Worm (Caenorhabditis elegans) whole organism, late embryonic: Measurements from ENCODE around the gene ipmk-1.

Experiments
- F13H6.1 ChIP-seq: sonication (generic microtip); optimal IDR thresholded peaks from 2 replicates; lab custom pipeline; 2016; ENCODE audit warnings: missing genetic modification characterization, missing compliant biosample characterization
- K02D7.2 ChIP-seq: sonication (generic microtip); optimal IDR thresholded peaks from 2 replicates; lab custom pipeline; 2017; ENCODE audit warnings: mild to moderate bottlenecking, missing genetic modification characterization, missing compliant biosample characterization
- T23F11.4 ChIP-seq: fragments of 200-800 bp; sonication (Bioruptor generic); optimal IDR thresholded peaks from 2 replicates; lab custom pipeline; 2018; ENCODE audit warnings: mild to moderate bottlenecking, missing genetic modification characterization, missing compliant biosample characterization
- Y22D7AL.16 ChIP-seq: sonication (generic microtip); optimal IDR thresholded peaks from 2 replicates; lab custom pipeline; 2016; ENCODE audit warnings: missing genetic modification characterization, missing compliant biosample characterization
- ama-1 ChIP-seq: fragments of 150-350 bp; optimal IDR thresholded peaks from 2 replicates; lab custom pipeline; 2014
- ceh-14 ChIP-seq: sonication (generic microtip); optimal IDR thresholded peaks from 2 replicates; lab custom pipeline; 2016; ENCODE audit warnings: missing genotype, missing genetic modification characterization, missing compliant biosample characterization
- ceh-19 ChIP-seq: fragments of 200-800 bp; sonication (Bioruptor generic); optimal IDR thresholded peaks from 2 replicates; lab custom pipeline; 2018; ENCODE audit warnings: mild to moderate bottlenecking, missing genetic modification characterization, missing compliant biosample characterization
- ceh-2 ChIP-seq: sonication (generic microtip); optimal IDR thresholded peaks from 2 replicates; lab custom pipeline; 2016; ENCODE audit warnings: missing genotype, missing genetic modification characterization, missing compliant biosample characterization
- ceh-22 ChIP-seq: sonication (generic microtip); optimal IDR thresholded peaks from 2 replicates; lab custom pipeline; 2017; ENCODE audit warnings: missing biosample characterization, missing genetic modification characterization
- ceh-30 ChIP-seq: fragments of 150-350 bp; optimal IDR thresholded peaks from 2 replicates; lab custom pipeline; 2014; ENCODE audit warnings: missing biosample characterization, missing genetic modification characterization
- ceh-31 ChIP-seq: sonication (generic microtip); optimal IDR thresholded peaks from 2 replicates; lab custom pipeline; 2016; ENCODE audit warnings: missing genetic modification characterization, missing compliant biosample characterization
- ceh-34 ChIP-seq: sonication (generic microtip); optimal IDR thresholded peaks from 2 replicates; lab custom pipeline; 2016; ENCODE audit warnings: mild to moderate bottlenecking, missing genetic modification characterization, missing compliant biosample characterization
- ceh-45 ChIP-seq: fragments of 200-800 bp; sonication (Bioruptor generic); IDR thresholded peaks from 2 replicates; pipeline ENCODE4 v1.3.6; 2022; ENCODE audit warnings: missing genetic modification reagents, missing genetic modification characterization, missing compliant biosample characterization
- ceh-48 ChIP-seq: sonication (generic microtip); optimal IDR thresholded peaks from 2 replicates; lab custom pipeline; 2016; ENCODE audit warnings: missing genetic modification characterization, inconsistent platforms, missing compliant biosample characterization
- ceh-9 ChIP-seq: sonication (generic microtip); optimal IDR thresholded peaks from 2 replicates; lab custom pipeline; 2016; ENCODE audit warnings: mild to moderate bottlenecking, missing genetic modification characterization, inconsistent platforms, missing compliant biosample characterization
- che-1 ChIP-seq: sonication (generic microtip); optimal IDR thresholded peaks from 2 replicates; lab custom pipeline; 2016; ENCODE audit warnings: mild to moderate bottlenecking, missing genetic modification characterization, missing compliant biosample characterization
- elt-2 ChIP-seq: sonication (generic microtip); optimal IDR thresholded peaks from 2 replicates; lab custom pipeline; 2016; ENCODE audit warnings: missing genetic modification reagents, missing genetic modification characterization, missing compliant biosample characterization
- ets-4 ChIP-seq: sonication (generic microtip); optimal IDR thresholded peaks from 2 replicates; lab custom pipeline; 2016; ENCODE audit warnings: missing genetic modification characterization, missing compliant biosample characterization
- fkh-10 ChIP-seq: fragments of 150-350 bp; optimal IDR thresholded peaks from 2 replicates; lab custom pipeline; 2014; ENCODE audit warnings: missing biosample characterization, missing genetic modification reagents, missing genetic modification characterization
- hlh-15 ChIP-seq: sonication (generic microtip); optimal IDR thresholded peaks from 2 replicates; lab custom pipeline; 2016; ENCODE audit warnings: missing genetic modification characterization, missing compliant biosample characterization
- hlh-6 ChIP-seq: sonication (generic microtip); optimal IDR thresholded peaks from 2 replicates; lab custom pipeline; 2016; ENCODE audit warnings: missing genotype, missing genetic modification characterization, missing compliant biosample characterization
- lim-6 ChIP-seq: sonication (generic microtip); optimal IDR thresholded peaks from 2 replicates; lab custom pipeline; 2016; ENCODE audit warnings: missing genetic modification characterization, missing compliant biosample characterization
- lin-11 ChIP-seq: fragments of 200-800 bp; sonication (Bioruptor generic); optimal IDR thresholded peaks from 2 replicates; lab custom pipeline; 2018; ENCODE audit warnings: mild to moderate bottlenecking, missing genetic modification characterization, missing compliant biosample characterization
- madf-2 ChIP-seq: sonication (generic microtip); optimal IDR thresholded peaks from 2 replicates; lab custom pipeline; 2017; ENCODE audit warnings: missing genetic modification characterization, missing compliant biosample characterization
- mec-3 ChIP-seq: sonication (generic microtip); optimal IDR thresholded peaks from 2 replicates; lab custom pipeline; 2016; ENCODE audit warnings: borderline replicate concordance, missing genetic modification characterization, missing compliant biosample characterization
- nfya-1 ChIP-seq: sonication (generic microtip); optimal IDR thresholded peaks from 2 replicates; lab custom pipeline; 2017; ENCODE audit warnings: missing genetic modification characterization, mild to moderate bottlenecking, missing compliant biosample characterization, antibody characterized with exemption, moderate library complexity
- nhr-232 ChIP-seq: sonication (generic microtip); optimal IDR thresholded peaks from 2 replicates; lab custom pipeline; 2016; ENCODE audit warnings: missing genetic modification characterization, missing compliant biosample characterization
- npax-4 ChIP-seq: sonication (generic microtip); optimal IDR thresholded peaks from 2 replicates; lab custom pipeline; 2016; ENCODE audit warnings: missing genetic modification characterization, missing compliant biosample characterization
- odd-2 ChIP-seq: sonication (generic microtip); optimal IDR thresholded peaks from 2 replicates; lab custom pipeline; 2017; ENCODE audit warnings: antibody characterized with exemption, mild to moderate bottlenecking, missing genetic modification characterization, missing compliant biosample characterization
- pag-3 ChIP-seq: sonication (generic microtip); optimal IDR thresholded peaks from 2 replicates; lab custom pipeline; 2016; ENCODE audit warnings: missing compliant biosample characterization, missing genetic modification characterization, borderline replicate concordance
- pha-4 ChIP-seq: fragments of 150-350 bp; optimal IDR thresholded peaks from 2 replicates; lab custom pipeline; 2018; ENCODE audit warnings: missing biosample characterization, missing genetic modification reagents, missing genetic modification characterization
- pros-1 ChIP-seq: fragments of 150-350 bp; optimal IDR thresholded peaks from 2 replicates; lab custom pipeline; 2014; ENCODE audit warnings: missing biosample characterization, missing genetic modification reagents, missing genetic modification characterization
- ref-2 ChIP-seq: sonication (generic microtip); optimal IDR thresholded peaks from 2 replicates; lab custom pipeline; 2016; ENCODE audit warnings: missing genetic modification characterization, missing compliant biosample characterization
- sdc-2 ChIP-seq: sonication (generic microtip); optimal IDR thresholded peaks from 2 replicates; lab custom pipeline; 2016; ENCODE audit warnings: missing genotype, missing genetic modification characterization, missing compliant biosample characterization
- sox-2 ChIP-seq: fragments of 200-800 bp; sonication (Bioruptor generic); IDR thresholded peaks from 2 replicates; pipeline ENCODE4 v1.3.6; 2022; ENCODE audit warnings: missing genetic modification reagents, missing genetic modification characterization, missing compliant biosample characterization
- syd-9 ChIP-seq: sonication (generic microtip); optimal IDR thresholded peaks from 2 replicates; lab custom pipeline; 2016; ENCODE audit warnings: mild to moderate bottlenecking, missing genetic modification characterization, moderate library complexity, missing compliant biosample characterization
- ttx-3 ChIP-seq: sonication (generic microtip); optimal IDR thresholded peaks from 2 replicates; lab custom pipeline; 2016; ENCODE audit warnings: missing genetic modification reagents, missing genetic modification characterization, missing compliant biosample characterization
- unc-3 ChIP-seq, 2 experiments: fragments of 200-800 bp in 1 of 2; sonication (Bioruptor generic) in 1 of 2; sonication (generic microtip) in 1 of 2; conservative IDR thresholded peaks in 1 of 2; optimal IDR thresholded peaks in 1 of 2; 2 replicates each; pipeline versions ENCODE4 v1.3.6 to Lab custom; 2016 to 2022; ENCODE audit warnings: missing compliant biosample characterization in 2 of 2, missing genetic modification characterization in 2 of 2, missing genetic modification reagents in 1 of 2
- zip-5 ChIP-seq: sonication (generic microtip); optimal IDR thresholded peaks from 2 replicates; lab custom pipeline; 2016; ENCODE audit warnings: missing genetic modification characterization, missing compliant biosample characterization

ipmk-1 gene

DNA sequence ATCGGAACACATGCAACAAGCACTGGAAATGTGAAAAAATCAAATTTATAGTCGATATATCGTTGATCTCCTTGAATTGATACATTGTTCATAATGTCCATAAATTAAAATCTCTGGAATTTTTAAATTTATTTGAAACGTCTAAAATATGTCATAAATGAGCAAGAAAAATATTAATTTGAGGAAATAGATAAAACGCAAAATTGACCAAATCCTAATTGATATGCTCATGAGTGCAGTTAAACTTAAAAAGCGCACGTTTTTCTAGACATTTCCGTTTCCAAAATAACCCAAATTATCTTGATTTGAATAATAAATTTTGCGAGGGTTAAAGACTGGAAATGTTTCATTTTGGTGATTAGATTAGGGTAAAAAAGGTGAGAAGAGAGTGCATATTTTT lies 25.4 kb upstream of the ipmk-1 start, which contains the start of gene sru-13:
Gene sru-13, minus strand, starts transcription at position 101 of the 400 bp plus-strand sequence.
- TF ChIP-seq pros-1 (tag; lab: Kevin White, UChicago) (no peak), ceh-34 (tag; lab: Kevin White, UChicago) (no peak), madf-2 (no peak), nfya-1 (no peak), lim-6 (tag; lab: Kevin White, UChicago) (no peak), Y22D7AL.16 (tag; lab: Kevin White, UChicago) (no peak), ttx-3 (tag; lab: Kevin White, UChicago) (no peak), ceh-45 (no peak), sdc-2 (tag; lab: Kevin White, UChicago) (no peak), npax-4 (tag; lab: Kevin White, UChicago) (no peak), fkh-10 (GFP tag; lab: Kevin White, UChicago) (no peak), lin-11 (no peak), zip-5 (tag; lab: Kevin White, UChicago) (no peak), nhr-232 (tag; lab: Kevin White, UChicago) (no peak), ceh-22 (tag; lab: Kevin White, UChicago) (no peak)

DNA sequence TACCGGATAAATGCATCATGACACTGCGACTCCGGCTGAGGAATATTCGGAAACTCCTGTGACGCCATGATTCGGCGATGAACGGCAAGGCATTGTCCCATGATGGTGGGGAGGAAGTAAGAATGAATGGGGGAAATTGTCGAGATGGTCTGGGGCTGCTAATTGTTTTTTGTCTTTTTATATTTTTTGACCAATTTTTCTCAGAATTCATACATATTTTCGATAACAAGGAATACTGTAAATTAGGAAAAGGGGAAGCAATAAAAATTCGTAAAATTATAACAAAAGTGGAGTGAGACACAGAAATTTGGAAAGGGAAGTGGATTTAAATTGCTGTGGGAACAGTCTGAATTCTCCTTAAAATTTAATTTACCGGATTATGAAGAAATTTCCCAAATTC lies 22.5 kb upstream of the ipmk-1 start, which contains the start of gene eak-4:
Gene eak-4, minus strand, starts transcription at position 101 of the 400 bp plus-strand sequence.
- TF ChIP-seq ceh-22 (tag; lab: Kevin White, UChicago) (no peak), F13H6.1 (no peak), ceh-19 (GFP tag; lab: Kevin White, UChicago) (no peak), elt-2 (tag; lab: Kevin White, UChicago) (no peak), ets-4 (tag; lab: Kevin White, UChicago) (no peak)

DNA sequence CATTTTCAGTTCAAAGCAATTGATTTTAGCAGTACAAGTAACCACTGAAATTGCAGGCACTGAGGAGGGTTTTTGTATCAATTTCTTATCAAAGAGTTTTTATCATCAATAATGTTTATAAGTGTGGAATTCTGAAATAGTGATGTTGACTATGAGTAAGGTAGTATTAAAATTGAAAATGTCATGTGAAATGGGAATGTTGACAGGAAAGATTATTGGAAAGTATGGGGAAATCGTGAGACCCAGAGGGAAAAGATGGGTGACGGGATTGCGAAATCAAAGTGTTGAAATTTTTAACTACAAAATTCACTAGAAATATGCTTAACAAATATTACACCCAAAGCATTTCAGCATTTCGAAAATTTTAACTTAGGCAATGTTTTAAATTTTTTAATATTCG lies 20.7 kb upstream of the ipmk-1 start, which contains the start of gene F53B2.8:
Gene F53B2.8, minus strand, starts transcription at position 180 of the 400 bp plus-strand sequence.
- TF ChIP-seq sox-2 (GFP tag; lab: Robert Waterston, UW) = no peak
- TF ChIP-seq pag-3 (tag; lab: Kevin White, UChicago) = no peak
- TF ChIP-seq pha-4 (tag; lab: Kevin White, UChicago) = no peak
- TF ChIP-seq Y22D7AL.16 (tag; lab: Kevin White, UChicago) = no peak
- no peak for TF ChIP-seq ceh-30 (tag; lab: Kevin White, UChicago)
- TF ChIP-seq ref-2 (tag; lab: Kevin White, UChicago) = no peak
- TF ChIP-seq ceh-31 = no peak
- no peak for TF ChIP-seq ama-1 (lab: Kevin White, UChicago)
- no peak for TF ChIP-seq nhr-232 (tag; lab: Kevin White, UChicago)
- no peak for TF ChIP-seq hlh-15 (tag; lab: Kevin White, UChicago)
- TF ChIP-seq ceh-9 (tag; lab: Kevin White, UChicago) = no peak
- TF ChIP-seq odd-2 = no peak
- TF ChIP-seq ttx-3 (tag; lab: Kevin White, UChicago) = no peak
- no peak for TF ChIP-seq unc-3 (GFP tag; conservative IDR thresholded peaks at IDR 0.05; lab: Robert Waterston, UW)
- TF ChIP-seq unc-3 (tag; optimal IDR thresholded peaks at IDR 0.05; lab: Kevin White, UChicago) = no peak
- no peak for TF ChIP-seq K02D7.2 (tag; lab: Kevin White, UChicago)

- TF ChIP-seq fkh-10 (GFP tag; lab: Kevin White, UChicago) = no peak
- TF ChIP-seq che-1 (tag; lab: Kevin White, UChicago) = no peak
- no peak for TF ChIP-seq F13H6.1
- TF ChIP-seq T23F11.4 = no peak
- TF ChIP-seq ceh-34 (tag; lab: Kevin White, UChicago) = no peak
- no peak for TF ChIP-seq hlh-6 (tag; lab: Kevin White, UChicago)
- TF ChIP-seq, all 69 proteins: peak for 0
Observed at ce11 chrIV:12531047-12531446, 16.9 kb upstream of the ipmk-1 start, which contains the start of gene F53B2.5. F53B2.5 (minus strand) TSS chrIV:12531147.

DNA sequence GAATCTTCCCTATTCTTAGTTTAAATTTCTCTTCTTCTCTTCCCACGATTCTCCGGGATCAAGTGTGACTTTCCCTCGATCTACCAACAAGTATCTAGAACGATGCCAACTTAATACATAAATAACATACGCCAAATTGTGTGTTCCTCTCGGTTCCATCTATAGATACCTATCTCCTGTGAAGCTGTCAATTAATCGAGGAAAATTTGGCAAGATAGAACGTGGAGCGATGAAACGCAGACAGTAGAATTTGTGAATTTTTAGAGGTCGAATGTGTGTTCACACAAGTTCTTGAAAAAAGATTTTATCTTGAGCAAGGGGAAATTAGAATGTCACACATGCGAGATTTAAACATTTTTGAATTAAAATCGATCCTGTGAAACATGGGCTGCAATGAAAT lies 16.5 kb upstream of the ipmk-1 start:
- TF ChIP-seq ceh-30 (tag; lab: Kevin White, UChicago) (no peak), F13H6.1 (no peak), mec-3 (tag; lab: Kevin White, UChicago) (no peak), ceh-48 (tag; lab: Kevin White, UChicago) (no peak), lin-11 (no peak), syd-9 (tag; lab: Kevin White, UChicago) (no peak), ceh-2 (tag; lab: Kevin White, UChicago) (no peak), ceh-22 (tag; lab: Kevin White, UChicago) (no peak), Y22D7AL.16 (tag; lab: Kevin White, UChicago) (no peak), ceh-14 (tag; lab: Kevin White, UChicago) (no peak)
